Fruit fly (Drosophila melanogaster) whole organism, embryonic: ENCODE results near the gene Pex7.

Experiments used
- ATbp ChIP-seq: fragments of 200-800 bp; sonication (Bioruptor generic); optimal IDR thresholded peaks from 2 replicates; lab custom pipeline; 2017; ENCODE audit warnings: missing biosample characterization, mild to moderate bottlenecking, missing genetic modification characterization, missing genetic modification reagents
- Abd-B ChIP-seq: fragments of 200-800 bp; sonication (Bioruptor generic); optimal IDR thresholded peaks from 2 replicates; lab custom pipeline; 2018; ENCODE audit warnings: missing biosample characterization, mild to moderate bottlenecking, missing genetic modification characterization, moderate library complexity
- BEAF-32 ChIP-seq: fragments of 200-800 bp; sonication (Bioruptor generic); optimal IDR thresholded peaks from 3 replicates; lab custom pipeline; 2017; ENCODE audit warnings: missing biosample characterization, missing genetic modification characterization, mild to moderate bottlenecking, moderate library complexity, missing genetic modification reagents
- CG1024 ChIP-seq: fragments of 200-800 bp; sonication (Bioruptor generic); IDR thresholded peaks from 2 replicates; pipeline ENCODE4 v1.3.6; 2022; ENCODE audit warnings: missing biosample characterization, missing genetic modification characterization
- CG11695 ChIP-seq: fragments of 200-800 bp; sonication (Bioruptor generic); IDR thresholded peaks from 3 replicates; pipeline ENCODE4 v1.3.6; 2022; ENCODE audit warnings: missing biosample characterization, missing genetic modification characterization
- CG16813 ChIP-seq: fragments of 200-800 bp; sonication (Bioruptor generic); IDR thresholded peaks from 3 replicates; pipeline ENCODE4 v1.3.6; 2022; ENCODE audit warnings: missing biosample characterization, missing genetic modification characterization; ENCODE audit not compliant: partially characterized antibody
- CG18011 ChIP-seq: fragments of 200-800 bp; sonication (Bioruptor generic); optimal IDR thresholded peaks from 2 replicates; lab custom pipeline; 2017; ENCODE audit warnings: missing biosample characterization, missing genetic modification characterization, mild to moderate bottlenecking, moderate library complexity, missing genotype
- CG2889 ChIP-seq: fragments of 200-800 bp; sonication (Bioruptor generic); IDR thresholded peaks from 3 replicates; pipeline ENCODE4 v1.3.6; 2022; ENCODE audit warnings: missing biosample characterization, missing genetic modification characterization
- CG31365 ChIP-seq: fragments of 200-800 bp; sonication (Bioruptor generic); optimal IDR thresholded peaks from 2 replicates; lab custom pipeline; 2018; ENCODE audit warnings: missing biosample characterization, mild to moderate bottlenecking, missing genetic modification characterization
- CG4404 ChIP-seq: fragments of 200-800 bp; sonication (Bioruptor generic); IDR thresholded peaks from 2 replicates; pipeline ENCODE4 v1.3.6; 2022; ENCODE audit warnings: missing biosample characterization, missing genetic modification characterization
- CG6854 ChIP-seq: fragments of 200-800 bp; sonication (Bioruptor generic); optimal IDR thresholded peaks from 3 replicates; lab custom pipeline; 2017; ENCODE audit warnings: missing biosample characterization, mild to moderate bottlenecking, missing genetic modification characterization
- CG7745 ChIP-seq: fragments of 200-800 bp; sonication (Bioruptor generic); optimal IDR thresholded peaks from 2 replicates; lab custom pipeline; 2018; ENCODE audit warnings: missing biosample characterization, mild to moderate bottlenecking, missing genetic modification characterization, moderate library complexity
- CG9215 ChIP-seq: fragments of 200-800 bp; sonication (Bioruptor generic); IDR thresholded peaks from 2 replicates; pipeline ENCODE4 v1.3.6; 2022; ENCODE audit warnings: missing biosample characterization, missing genetic modification characterization
- CG9437 ChIP-seq: fragments of 200-800 bp; sonication (Bioruptor generic); optimal IDR thresholded peaks from 2 replicates; lab custom pipeline; 2018; ENCODE audit warnings: missing biosample characterization, mild to moderate bottlenecking, missing genetic modification characterization
- CG9609 ChIP-seq: fragments of 200-800 bp; sonication (Bioruptor generic); optimal IDR thresholded peaks from 3 replicates; lab custom pipeline; 2016; ENCODE audit warnings: missing biosample characterization, missing genetic modification characterization
- CG9727 ChIP-seq: fragments of 200-800 bp; sonication (Bioruptor generic); optimal IDR thresholded peaks from 3 replicates; lab custom pipeline; 2017; ENCODE audit warnings: missing biosample characterization, mild to moderate bottlenecking, missing genetic modification characterization
- Deaf1 ChIP-seq: fragments of 200-800 bp; optimal IDR thresholded peaks from 3 replicates; lab custom pipeline; 2019; ENCODE audit warnings: missing biosample characterization, mild to moderate bottlenecking, missing genetic modification characterization, moderate library complexity
- Eip74EF ChIP-seq, 2 experiments: fragments of 200-800 bp in 1 of 2; fragments of >200 bp in 1 of 2; sonication (Bioruptor generic) in 1 of 2; optimal IDR thresholded peaks; 2 replicates each; lab custom pipeline; 2017 to 2019; ENCODE audit warnings: missing biosample characterization in 2 of 2, missing genetic modification characterization in 2 of 2, mild to moderate bottlenecking in 1 of 2, moderate library complexity in 1 of 2
- H15 ChIP-seq: fragments of 200-800 bp; sonication (Bioruptor generic); IDR thresholded peaks from 3 replicates; pipeline ENCODE4 v1.3.6; 2022; ENCODE audit warnings: missing biosample characterization, missing genetic modification characterization
- HmgZ ChIP-seq: fragments of 200-800 bp; sonication (Bioruptor generic); optimal IDR thresholded peaks from 2 replicates; lab custom pipeline; 2018; ENCODE audit warnings: missing biosample characterization, mild to moderate bottlenecking, missing genetic modification characterization
- Hr3 ChIP-seq: fragments of 200-800 bp; sonication (Bioruptor generic); optimal IDR thresholded peaks from 3 replicates; lab custom pipeline; 2016; ENCODE audit warnings: missing biosample characterization, missing genetic modification characterization
- Meics ChIP-seq: fragments of 200-800 bp; sonication (Bioruptor generic); optimal IDR thresholded peaks from 2 replicates; lab custom pipeline; 2017; ENCODE audit warnings: missing biosample characterization, mild to moderate bottlenecking, missing genetic modification characterization
- NfI ChIP-seq: fragments of 200-800 bp; sonication (Bioruptor generic); optimal IDR thresholded peaks from 3 replicates; lab custom pipeline; 2018; ENCODE audit warnings: missing biosample characterization, mild to moderate bottlenecking, missing genetic modification characterization, moderate library complexity
- Oaz ChIP-seq: fragments of 200-800 bp; sonication (Bioruptor generic); IDR thresholded peaks from 2 replicates; pipeline ENCODE4 v1.3.6; 2022; ENCODE audit warnings: missing biosample characterization, missing genetic modification characterization
- Xrp1 ChIP-seq: fragments of 200-800 bp; sonication (Bioruptor generic); IDR thresholded peaks from 2 replicates; pipeline ENCODE4 v1.3.6; 2022; ENCODE audit warnings: missing biosample characterization, missing genetic modification characterization
- bsh ChIP-seq, 2 experiments: fragments of 200-800 bp; sonication (Bioruptor generic); optimal IDR thresholded peaks; 2 replicates each; lab custom pipeline; 2017 to 2018; ENCODE audit warnings: mild to moderate bottlenecking in 2 of 2, missing biosample characterization in 2 of 2, missing genetic modification characterization in 2 of 2, moderate library complexity in 1 of 2
- btn ChIP-seq: fragments of 200-800 bp; sonication (Bioruptor generic); optimal IDR thresholded peaks from 2 replicates; lab custom pipeline; 2016; ENCODE audit warnings: missing biosample characterization, missing genetic modification characterization
- cad ChIP-seq: fragments of >200 bp; optimal IDR thresholded peaks from 2 replicates; lab custom pipeline; 2017; ENCODE audit warnings: missing biosample characterization, missing genetic modification characterization
- crol ChIP-seq: fragments of 200-800 bp; sonication (Bioruptor generic); IDR thresholded peaks from 2 replicates; pipeline ENCODE4 v1.3.6; 2022; ENCODE audit warnings: missing biosample characterization, missing genetic modification characterization
- cwo ChIP-seq: fragments of 200-800 bp; sonication (Bioruptor generic); optimal IDR thresholded peaks from 3 replicates; lab custom pipeline; 2017; ENCODE audit warnings: missing biosample characterization, missing genetic modification characterization, mild to moderate bottlenecking, moderate library complexity, missing genetic modification reagents
- dmrt99B ChIP-seq: fragments of 200-800 bp; sonication (Bioruptor generic); optimal IDR thresholded peaks from 2 replicates; lab custom pipeline; 2018; ENCODE audit warnings: missing biosample characterization, mild to moderate bottlenecking, missing genetic modification characterization, moderate library complexity
- ems ChIP-seq: fragments of 200-800 bp; sonication (Bioruptor generic); optimal IDR thresholded peaks from 3 replicates; lab custom pipeline; 2016; ENCODE audit warnings: missing biosample characterization, missing genetic modification characterization
- exex ChIP-seq: fragments of 200-800 bp; sonication (Bioruptor generic); optimal IDR thresholded peaks from 4 replicates; lab custom pipeline; 2018; ENCODE audit warnings: missing biosample characterization, mild to moderate bottlenecking, missing genetic modification characterization, moderate library complexity
- gsb ChIP-seq: fragments of 200-800 bp; sonication (Bioruptor generic); IDR thresholded peaks from 2 replicates; pipeline ENCODE4 v1.3.6; 2022; ENCODE audit warnings: missing biosample characterization, missing genetic modification characterization
- ind ChIP-seq: fragments of 200-800 bp; sonication (Bioruptor generic); optimal IDR thresholded peaks from 3 replicates; lab custom pipeline; 2016; ENCODE audit warnings: missing biosample characterization, missing genetic modification characterization
- insv ChIP-seq, 2 experiments: fragments of 200-800 bp; sonication (Bioruptor generic); optimal IDR thresholded peaks; 3 replicates each; lab custom pipeline; 2016 to 2018; ENCODE audit warnings: missing biosample characterization in 2 of 2, missing genetic modification characterization in 2 of 2
- inv ChIP-seq: fragments of 200-800 bp; sonication (Bioruptor generic); IDR thresholded peaks from 2 replicates; pipeline ENCODE4 v1.3.6; 2022; ENCODE audit warnings: missing biosample characterization, missing genetic modification characterization; ENCODE audit not compliant: partially characterized antibody
- jing ChIP-seq: fragments of 200-800 bp; sonication (Bioruptor generic); optimal IDR thresholded peaks from 2 replicates; lab custom pipeline; 2018; ENCODE audit warnings: missing biosample characterization, mild to moderate bottlenecking, missing genetic modification characterization
- kni ChIP-seq: fragments of 200-800 bp; sonication (Bioruptor generic); optimal IDR thresholded peaks from 3 replicates; lab custom pipeline; 2017; ENCODE audit warnings: mild to moderate bottlenecking, missing biosample characterization, missing genetic modification reagents, missing genetic modification characterization
- nerfin-2 ChIP-seq: fragments of 200-800 bp; sonication (Bioruptor generic); IDR thresholded peaks from 2 replicates; pipeline ENCODE4 v1.3.6; 2022; ENCODE audit warnings: missing biosample characterization, missing genetic modification characterization; ENCODE audit not compliant: partially characterized antibody
- nom ChIP-seq: fragments of 200-800 bp; sonication (Bioruptor generic); optimal IDR thresholded peaks from 2 replicates; lab custom pipeline; 2017; ENCODE audit warnings: missing biosample characterization, missing genetic modification characterization, mild to moderate bottlenecking, moderate library complexity, missing genetic modification reagents
- odd ChIP-seq: fragments of 200-800 bp; sonication (Bioruptor generic); optimal IDR thresholded peaks from 2 replicates; lab custom pipeline; 2017; ENCODE audit warnings: missing biosample characterization, mild to moderate bottlenecking, missing genetic modification characterization
- psq ChIP-seq: fragments of 200-800 bp; sonication (Bioruptor generic); optimal IDR thresholded peaks from 2 replicates; lab custom pipeline; 2017; ENCODE audit warnings: missing biosample characterization, missing genetic modification characterization
- run ChIP-seq: fragments of 200-800 bp; sonication (Bioruptor generic); optimal IDR thresholded peaks from 3 replicates; lab custom pipeline; 2018; ENCODE audit warnings: missing biosample characterization, mild to moderate bottlenecking, missing genetic modification characterization
- sd ChIP-seq: fragments of 200-800 bp; sonication (Bioruptor generic); optimal IDR thresholded peaks from 3 replicates; lab custom pipeline; 2018; ENCODE audit warnings: missing biosample characterization, mild to moderate bottlenecking, missing genetic modification characterization, moderate library complexity
- sens ChIP-seq: fragments of 200-800 bp; sonication (Bioruptor generic); peaks from one replicate; lab custom pipeline; 2016; ENCODE audit warnings: missing biosample characterization, missing genetic modification characterization
- sna ChIP-seq: fragments of 200-800 bp; sonication (Bioruptor generic); IDR thresholded peaks from 2 replicates; pipeline ENCODE4 v1.3.6; 2022; ENCODE audit warnings: missing biosample characterization, missing genetic modification characterization; ENCODE audit not compliant: partially characterized antibody
- tna ChIP-seq: fragments of 200-800 bp; sonication (Bioruptor generic); IDR thresholded peaks from 2 replicates; pipeline ENCODE4 v1.3.6; 2022; ENCODE audit warnings: missing biosample characterization, missing genetic modification characterization; ENCODE audit not compliant: partially characterized antibody
- trem ChIP-seq: fragments of 200-800 bp; optimal IDR thresholded peaks from 3 replicates; lab custom pipeline; 2019; ENCODE audit warnings: missing biosample characterization, mild to moderate bottlenecking, missing genetic modification characterization, moderate library complexity

The Pex7 gene

DNA sequence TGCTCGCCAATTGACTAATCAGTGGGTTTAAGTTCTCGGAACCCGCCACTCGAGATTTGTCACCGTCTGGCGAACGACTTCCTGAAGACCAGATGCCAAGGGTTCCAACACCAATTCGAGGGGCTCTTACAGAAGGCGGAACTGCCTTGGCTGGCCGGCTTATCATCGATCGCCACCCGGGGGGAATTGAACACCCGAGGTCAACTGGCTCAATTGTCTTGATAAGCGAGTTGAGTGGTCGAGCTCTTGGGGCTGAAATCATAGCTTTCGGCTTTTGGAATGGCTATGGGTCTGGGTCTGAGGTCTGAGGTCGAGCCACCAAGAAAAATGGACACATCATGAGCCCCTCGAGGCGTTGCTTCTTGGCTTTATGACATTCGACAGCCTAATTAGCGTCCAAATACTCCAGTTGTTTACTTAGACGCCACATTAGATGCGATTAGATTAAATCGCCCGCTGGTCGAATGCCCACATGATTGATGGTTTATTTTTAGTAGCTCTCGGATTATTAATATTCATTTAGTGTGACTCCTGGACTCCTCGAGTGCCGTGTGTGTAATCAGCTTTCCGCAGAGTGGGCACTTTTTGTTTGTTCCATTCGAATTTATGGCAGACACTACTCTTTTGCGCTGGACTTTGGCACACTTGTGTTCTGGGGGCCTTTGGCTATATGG lies 51.7 kb downstream of the Pex7 start (continued):
- TF ChIP-seq psq (GFP tag; lab: Kevin White, UChicago) (no peak), CG2889 (no peak), H15 (GFP tag; lab: Robert Waterston, UW) (no peak), CG9727 (GFP tag; lab: Kevin White, UChicago) (no peak), NfI (GFP tag; lab: Kevin White, UChicago) (no peak), CG31365 (no peak), sna (GFP tag; lab: Robert Waterston, UW) (no peak), ATbp (GFP tag; lab: Kevin White, UChicago) (no peak), inv (no peak), sd (tag; lab: Kevin White, UChicago) (peak; percentile 68), exex (peak; percentile 99), nom (no peak), sens (GFP tag; lab: Kevin White, UChicago) (peak; percentile 41), crol (GFP tag; lab: Robert Waterston, UW) (no peak), nerfin-2 (no peak), Abd-B (no peak), cwo (GFP tag; lab: Kevin White, UChicago) (peak; percentile 88), trem (no peak), CG9437 (no peak), CG6854 (no peak), CG7745 (no peak), bsh (GFP tag; optimal IDR thresholded peaks at IDR 0.05; lab: Kevin White, UChicago) (no peak), Eip74EF (GFP tag; optimal IDR thresholded peaks at IDR 0.05; lab: Kevin White, UChicago) (peak in 1 of 2 experiments; percentile 89), Hr3 (no peak), gsb (GFP tag; lab: Robert Waterston, UW) (no peak), CG11695 (GFP tag; lab: Robert Waterston, UW) (no peak), dmrt99B (tag; lab: Kevin White, UChicago) (no peak), cad (GFP tag; lab: Kevin White, UChicago) (no peak), CG18011 (no peak), Oaz (GFP tag; lab: Robert Waterston, UW) (no peak), jing (GFP tag; lab: Kevin White, UChicago) (no peak), CG16813 (GFP tag; lab: Robert Waterston, UW) (no peak), CG9609 (GFP tag; lab: Kevin White, UChicago) (no peak), Deaf1 (no peak), CG9215 (GFP tag; lab: Robert Waterston, UW) (no peak), CG4404 (GFP tag; lab: Robert Waterston, UW) (no peak), tna (no peak), ind (GFP tag; lab: Kevin White, UChicago) (no peak), run (tag; lab: Kevin White, UChicago) (no peak), btn (no peak), kni (GFP tag; lab: Kevin White, UChicago) (no peak), Xrp1 (no peak), Meics (GFP tag; lab: Kevin White, UChicago) (no peak), CG1024 (GFP tag; lab: Robert Waterston, UW) (no peak), odd (GFP tag; lab: Kevin White, UChicago) (peak; percentile 36), ems (GFP tag; lab: Kevin White, UChicago) (no peak), BEAF-32 (GFP tag; lab: Kevin White, UChicago) (no peak), insv (GFP tag; optimal IDR thresholded peaks at IDR 0.05; lab: Kevin White, UChicago) (no peak), HmgZ (tag; lab: Kevin White, UChicago) (peak; percentile 25)
